Worm (Caenorhabditis elegans): ENCODE measurements around the gene R08C7.12.

- TF ChIP-seq elt-3 (tag; optimal IDR thresholded peaks at IDR 0.05) (no peak), daf-12 (tag; optimal IDR thresholded peaks at IDR 0.05) (no peak), nhr-12 (tag; optimal IDR thresholded peaks at IDR 0.05) (no peak), ceh-9 (tag; optimal IDR thresholded peaks at IDR 0.05) (no peak), unc-62 (GFP tag; optimal IDR thresholded peaks at IDR 0.05) (no peak), zag-1 (tag; optimal IDR thresholded peaks at IDR 0.05) (no peak), lin-39 (tag; optimal IDR thresholded peaks at IDR 0.05) (peak; percentile 71), fkh-10 (GFP tag; optimal IDR thresholded peaks at IDR 0.05) (no peak), nhr-76 (tag; optimal IDR thresholded peaks at IDR 0.05) (no peak), nhr-237 (tag; optimal IDR thresholded peaks at IDR 0.05) (no peak), ztf-4 (tag; optimal IDR thresholded peaks at IDR 0.05) (no peak), egl-27 (tag; optimal IDR thresholded peaks at IDR 0.05) (no peak), pha-4 (tag; optimal IDR thresholded peaks at IDR 0.05) (peak; percentile 54), nhr-28 (tag; optimal IDR thresholded peaks at IDR 0.05) (no peak)
These were observed 27.5 kb downstream of the R08C7.12 start, which contains the start of gene M01H9.3 for ce11 chrIV:4477009-4477471.

All from whole organism, L3 larva.